Fruit fly (Drosophila melanogaster) whole organism, embryonic: Measurements from ENCODE around the gene CG7656.
A peak's percentile ranks its signal among the peaks of the same experiment; 100 is the strongest.

Source experiments
- Antp ChIP-seq: fragments of 200-800 bp; sonication (Bioruptor generic); optimal IDR thresholded peaks from 3 replicates; lab custom pipeline; 2016; ENCODE audit warnings: missing biosample characterization, missing genetic modification characterization
- Asciz ChIP-seq: fragments of 200-800 bp; sonication (Bioruptor generic); optimal IDR thresholded peaks from 2 replicates; lab custom pipeline; 2017; ENCODE audit warnings: missing biosample characterization, mild to moderate bottlenecking, missing genetic modification characterization, missing genetic modification reagents
- B-H2 ChIP-seq: fragments of 200-800 bp; sonication (Bioruptor generic); optimal IDR thresholded peaks from 2 replicates; lab custom pipeline; 2018; ENCODE audit warnings: missing biosample characterization, mild to moderate bottlenecking, missing genetic modification characterization
- CG10209 ChIP-seq: fragments of 200-800 bp; sonication (Bioruptor generic); optimal IDR thresholded peaks from 3 replicates; lab custom pipeline; 2017; ENCODE audit warnings: missing biosample characterization, mild to moderate bottlenecking, missing genetic modification characterization, missing genetic modification reagents
- CG10274 ChIP-seq: fragments of 200-800 bp; sonication (Bioruptor generic); optimal IDR thresholded peaks from 3 replicates; lab custom pipeline; 2017; ENCODE audit warnings: missing biosample characterization, mild to moderate bottlenecking, missing genetic modification characterization
- CG10462 ChIP-seq: fragments of 200-800 bp; sonication (Bioruptor generic); optimal IDR thresholded peaks from 2 replicates; lab custom pipeline; 2016; ENCODE audit warnings: missing biosample characterization, missing genetic modification characterization
- CG12104 ChIP-seq: fragments of 200-800 bp; sonication (Bioruptor generic); optimal IDR thresholded peaks from 3 replicates; lab custom pipeline; 2016; ENCODE audit warnings: missing biosample characterization, missing genetic modification characterization
- CG12659 ChIP-seq: fragments of 200-800 bp; sonication (Bioruptor generic); optimal IDR thresholded peaks from 3 replicates; lab custom pipeline; 2017; ENCODE audit warnings: mild to moderate bottlenecking, missing biosample characterization, missing genetic modification reagents, missing genetic modification characterization
- CG12942 ChIP-seq: fragments of 200-800 bp; sonication (Bioruptor generic); optimal IDR thresholded peaks from 3 replicates; lab custom pipeline; 2016; ENCODE audit warnings: missing biosample characterization, missing genetic modification characterization
- CG13287 ChIP-seq: fragments of 200-800 bp; sonication (Bioruptor generic); IDR thresholded peaks from 2 replicates; pipeline ENCODE4 v1.3.6; 2022; ENCODE audit warnings: missing biosample characterization, missing genetic modification characterization; ENCODE audit not compliant: partially characterized antibody
- CG13624 ChIP-seq: fragments of 200-800 bp; sonication (Bioruptor generic); optimal IDR thresholded peaks from 2 replicates; lab custom pipeline; 2016; ENCODE audit warnings: missing biosample characterization, missing genetic modification characterization
- CG14014 ChIP-seq: fragments of 200-800 bp; sonication (Bioruptor generic); IDR thresholded peaks from 2 replicates; pipeline ENCODE4 v1.3.6; 2022; ENCODE audit warnings: missing biosample characterization, missing genetic modification characterization
- CG17361 ChIP-seq: fragments of 200-800 bp; sonication (Bioruptor generic); IDR thresholded peaks from 3 replicates; pipeline ENCODE4 v1.3.6; 2022; ENCODE audit warnings: missing biosample characterization, missing genetic modification characterization
- CG3726 ChIP-seq: fragments of 200-800 bp; sonication (Bioruptor generic); IDR thresholded peaks from 3 replicates; pipeline ENCODE4, ENCODE4 v1.3.6; 2022; ENCODE audit warnings: missing biosample characterization, missing genetic modification characterization
- CG4328 ChIP-seq: fragments of 200-800 bp; sonication (Bioruptor generic); optimal IDR thresholded peaks from 3 replicates; lab custom pipeline; 2017; ENCODE audit warnings: missing biosample characterization, missing genetic modification reagents, missing genetic modification characterization
- CG5245 ChIP-seq: fragments of 200-800 bp; sonication (Bioruptor generic); optimal IDR thresholded peaks from 3 replicates; lab custom pipeline; 2016; ENCODE audit warnings: missing biosample characterization, missing genetic modification characterization
- CG6813 ChIP-seq: fragments of 200-800 bp; sonication (Bioruptor generic); optimal IDR thresholded peaks from 2 replicates; lab custom pipeline; 2017; ENCODE audit warnings: missing biosample characterization, missing genetic modification characterization, mild to moderate bottlenecking, moderate library complexity, missing genetic modification reagents
- CG6854 ChIP-seq: fragments of 200-800 bp; sonication (Bioruptor generic); optimal IDR thresholded peaks from 3 replicates; lab custom pipeline; 2017; ENCODE audit warnings: missing biosample characterization, mild to moderate bottlenecking, missing genetic modification characterization
- CG7271 ChIP-seq: fragments of 200-800 bp; sonication (Bioruptor generic); optimal IDR thresholded peaks from 2 replicates; lab custom pipeline; 2018; ENCODE audit warnings: missing biosample characterization, mild to moderate bottlenecking, missing genetic modification characterization, moderate library complexity
- CG7928 ChIP-seq: fragments of 200-800 bp; sonication (Bioruptor generic); optimal IDR thresholded peaks from 2 replicates; lab custom pipeline; 2017; ENCODE audit warnings: missing biosample characterization, mild to moderate bottlenecking, missing genetic modification characterization
- CG8290 ChIP-seq, 3 experiments: fragments of 200-800 bp; sonication (Bioruptor generic); optimal IDR thresholded peaks; 2 replicates each; lab custom pipeline; 2016 to 2019; ENCODE audit warnings: missing biosample characterization in 3 of 3, missing genetic modification characterization in 3 of 3, mild to moderate bottlenecking in 2 of 3, moderate library complexity in 1 of 3
- CG8924 ChIP-seq: fragments of 200-800 bp; optimal IDR thresholded peaks from 3 replicates; lab custom pipeline; 2019; ENCODE audit warnings: missing biosample characterization, mild to moderate bottlenecking, missing genetic modification characterization, moderate library complexity
- CG9817 ChIP-seq: fragments of 200-800 bp; sonication (Bioruptor generic); optimal IDR thresholded peaks from 2 replicates; lab custom pipeline; 2018; ENCODE audit warnings: missing biosample characterization, mild to moderate bottlenecking, missing genetic modification characterization, moderate library complexity
- CrebB ChIP-seq: fragments of 200-800 bp; sonication (Bioruptor generic); optimal IDR thresholded peaks from 3 replicates; lab custom pipeline; 2018; ENCODE audit warnings: missing biosample characterization, mild to moderate bottlenecking, missing genetic modification characterization
- Doc3 ChIP-seq: fragments of 200-800 bp; sonication (Bioruptor generic); IDR thresholded peaks from 3 replicates; pipeline ENCODE4 v1.3.6; 2022; ENCODE audit warnings: missing biosample characterization, missing genetic modification characterization; ENCODE audit not compliant: partially characterized antibody
- Fer3 ChIP-seq: fragments of 200-800 bp; sonication (Bioruptor generic); optimal IDR thresholded peaks from 2 replicates; lab custom pipeline; 2018; ENCODE audit warnings: missing biosample characterization, mild to moderate bottlenecking, missing genetic modification characterization, moderate library complexity
- Med ChIP-seq: fragments of 200-800 bp; sonication (Bioruptor generic); peaks from one replicate; lab custom pipeline; 2016; ENCODE audit warnings: missing biosample characterization, missing genetic modification characterization, mild to moderate bottlenecking, inconsistent platforms, moderate library complexity
- Meics ChIP-seq: fragments of 200-800 bp; sonication (Bioruptor generic); optimal IDR thresholded peaks from 2 replicates; lab custom pipeline; 2017; ENCODE audit warnings: missing biosample characterization, mild to moderate bottlenecking, missing genetic modification characterization
- Neu2 ChIP-seq: fragments of 200-800 bp; sonication (Bioruptor generic); optimal IDR thresholded peaks from 3 replicates; lab custom pipeline; 2016; ENCODE audit warnings: missing biosample characterization, missing genetic modification characterization, borderline replicate concordance
- Pdp1 ChIP-seq, 2 experiments: fragments of 200-800 bp; sonication (Bioruptor generic); optimal IDR thresholded peaks; 3 replicates each; lab custom pipeline; 2016; ENCODE audit warnings: missing biosample characterization in 2 of 2, missing genetic modification characterization in 2 of 2, mild to moderate bottlenecking in 1 of 2, moderate library complexity in 1 of 2
- Poxn ChIP-seq: fragments of 200-800 bp; sonication (Bioruptor generic); IDR thresholded peaks from 2 replicates; pipeline ENCODE4 v1.3.6; 2022; ENCODE audit warnings: missing biosample characterization, missing genetic modification characterization
- Spps ChIP-seq: fragments of 200-800 bp; sonication (Bioruptor generic); optimal IDR thresholded peaks from 2 replicates; lab custom pipeline; 2018; ENCODE audit warnings: missing biosample characterization, mild to moderate bottlenecking, missing genetic modification characterization
- Ssrp ChIP-seq: fragments of 200-800 bp; sonication (Bioruptor generic); optimal IDR thresholded peaks from 2 replicates; lab custom pipeline; 2018; ENCODE audit warnings: missing biosample characterization, mild to moderate bottlenecking, missing genetic modification characterization, moderate library complexity
- Vsx1 ChIP-seq: fragments of 200-800 bp; sonication (Bioruptor generic); optimal IDR thresholded peaks from 2 replicates; lab custom pipeline; 2017; ENCODE audit warnings: missing biosample characterization, mild to moderate bottlenecking, missing genetic modification characterization, missing genetic modification reagents
- bab2 ChIP-seq: fragments of 200-800 bp; sonication (Bioruptor generic); optimal IDR thresholded peaks from 2 replicates; lab custom pipeline; 2016; ENCODE audit warnings: missing biosample characterization, missing genetic modification characterization
- caup ChIP-seq: fragments of 200-800 bp; sonication (Bioruptor generic); optimal IDR thresholded peaks from 3 replicates; lab custom pipeline; 2017; ENCODE audit warnings: missing biosample characterization, mild to moderate bottlenecking, missing genetic modification characterization, moderate library complexity; ENCODE audit not compliant: severe bottlenecking
- cwo ChIP-seq: fragments of 200-800 bp; sonication (Bioruptor generic); optimal IDR thresholded peaks from 3 replicates; lab custom pipeline; 2017; ENCODE audit warnings: missing biosample characterization, missing genetic modification characterization, mild to moderate bottlenecking, moderate library complexity, missing genetic modification reagents
- exex ChIP-seq: fragments of 200-800 bp; sonication (Bioruptor generic); optimal IDR thresholded peaks from 4 replicates; lab custom pipeline; 2018; ENCODE audit warnings: missing biosample characterization, mild to moderate bottlenecking, missing genetic modification characterization, moderate library complexity
- gem ChIP-seq: fragments of 200-800 bp; sonication (Bioruptor generic); optimal IDR thresholded peaks from 2 replicates; lab custom pipeline; 2019; ENCODE audit warnings: missing biosample characterization, mild to moderate bottlenecking, missing genetic modification characterization, moderate library complexity
- gro ChIP-seq: fragments of 200-800 bp; sonication (Bioruptor generic); optimal IDR thresholded peaks from 2 replicates; lab custom pipeline; 2016; ENCODE audit warnings: missing biosample characterization, missing genetic modification characterization
- inv ChIP-seq: fragments of 200-800 bp; sonication (Bioruptor generic); IDR thresholded peaks from 2 replicates; pipeline ENCODE4 v1.3.6; 2022; ENCODE audit warnings: missing biosample characterization, missing genetic modification characterization; ENCODE audit not compliant: partially characterized antibody
- knrl ChIP-seq: fragments of 200-800 bp; sonication (Bioruptor generic); IDR thresholded peaks from 3 replicates; pipeline ENCODE4 v1.3.6; 2022; ENCODE audit warnings: missing biosample characterization, missing genetic modification characterization; ENCODE audit not compliant: partially characterized antibody
- nmo ChIP-seq: fragments of 200-800 bp; sonication (Bioruptor generic); optimal IDR thresholded peaks from 2 replicates; lab custom pipeline; 2018; ENCODE audit warnings: missing biosample characterization, mild to moderate bottlenecking, missing genetic modification characterization, moderate library complexity
- sob ChIP-seq: fragments of 200-800 bp; sonication (Bioruptor generic); IDR thresholded peaks from 2 replicates; pipeline ENCODE4 v1.3.6; 2022; ENCODE audit warnings: missing biosample characterization, missing genetic modification characterization
- unpg ChIP-seq: fragments of 200-800 bp; sonication (Bioruptor generic); optimal IDR thresholded peaks from 3 replicates; lab custom pipeline; 2018; ENCODE audit warnings: missing biosample characterization, mild to moderate bottlenecking, missing genetic modification characterization, moderate library complexity

CG7656 gene

DNA sequence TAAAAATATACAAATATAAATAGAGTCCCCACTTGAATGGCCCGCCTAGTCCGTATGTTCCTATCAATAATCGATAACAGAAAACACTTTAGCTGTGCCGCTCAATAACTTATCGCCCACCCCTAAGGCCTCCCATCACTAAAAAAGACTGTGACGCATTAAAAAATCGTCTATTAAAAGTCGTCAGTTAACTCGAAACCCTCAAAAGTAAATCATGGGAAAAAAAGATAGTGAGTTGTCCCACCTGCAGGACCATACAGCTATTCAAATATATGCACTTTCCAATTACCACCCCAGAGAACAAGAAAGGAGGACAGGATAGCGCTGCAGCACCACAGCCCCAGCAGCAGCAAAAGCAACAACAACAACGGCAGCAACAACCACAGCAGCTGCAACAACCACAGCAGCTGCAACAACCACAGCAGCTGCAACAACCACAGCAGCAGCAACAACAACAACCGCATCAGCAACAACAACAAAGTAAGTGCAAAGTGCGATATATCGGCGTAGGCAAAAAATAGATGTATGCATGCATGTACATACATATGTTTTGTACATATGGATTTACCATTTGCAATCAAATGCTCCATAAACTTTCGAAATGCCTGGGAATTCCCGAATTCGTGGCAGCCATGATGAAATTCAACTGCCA lies 33.9 kb downstream of the CG7656 start, which contains the start of gene AGO2 (continued):
- TF ChIP-seq knrl (GFP tag; lab: Robert Waterston, UW) (peak; percentile 52; the same call in 2 of the 3 replicates), CG3726 (GFP tag; lab: Robert Waterston, UW) (no peak), Spps (tag; lab: Kevin White, UChicago) (no peak), CG12942 (GFP tag; lab: Kevin White, UChicago) (no peak), CG10274 (GFP tag; lab: Kevin White, UChicago) (no peak), gro (GFP tag; lab: Kevin White, UChicago) (no peak), nmo (GFP tag; lab: Kevin White, UChicago) (peak; percentile 18), inv (GFP tag; lab: Robert Waterston, UW) (peak; percentile 59; the same call in 1 of the 2 replicates), CG5245 (GFP tag; lab: Kevin White, UChicago) (no peak), CG13624 (GFP tag; lab: Kevin White, UChicago) (peak; percentile 92), cwo (GFP tag; lab: Kevin White, UChicago) (peak; percentile 19), Neu2 (GFP tag; lab: Kevin White, UChicago) (peak; percentile 47), CG12659 (GFP tag; lab: Kevin White, UChicago) (peak; percentile 53), CG8924 (tag; lab: Kevin White, UChicago) (peak; percentile 38), Doc3 (GFP tag; lab: Robert Waterston, UW) (peak; percentile 45; the same call in 1 of the 3 replicates), CG13287 (peak; percentile 80)

DNA sequence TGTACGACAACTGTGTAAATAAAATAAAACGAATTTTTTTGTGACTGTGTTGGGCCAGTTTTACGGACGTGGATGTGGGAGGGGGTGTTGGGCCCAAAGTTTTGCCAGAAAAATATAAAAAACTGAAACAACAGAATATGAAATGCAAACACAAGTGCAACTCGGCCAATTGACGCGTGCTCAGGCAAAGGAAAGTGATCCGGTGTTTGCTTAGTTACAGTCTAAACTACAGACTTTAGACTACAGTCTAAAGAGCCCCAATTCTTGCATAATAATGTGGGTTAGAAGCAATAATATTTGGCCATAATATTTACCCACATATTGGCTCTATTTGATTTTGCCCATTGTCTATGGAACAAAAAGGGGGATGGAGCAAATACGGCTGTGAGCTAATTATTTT lies 39.1 kb downstream of the CG7656 start:
- peak; percentile 32 for TF ChIP-seq cwo (GFP tag; lab: Kevin White, UChicago)
- TF ChIP-seq CG10209, result peak; percentile 45
- TF ChIP-seq Antp, result no peak
- peak; percentile 32 for TF ChIP-seq bab2 (GFP tag; lab: Kevin White, UChicago)
- TF ChIP-seq CG8290 (GFP tag; optimal IDR thresholded peaks at IDR 0.05; lab: Kevin White, UChicago), result no peak
- peak in 1 of 2 experiments; percentile 61 for TF ChIP-seq CG8290 (tag; optimal IDR thresholded peaks at IDR 0.05; lab: Kevin White, UChicago)
- 0 out of 3 replicates have a peak, but pooled peaks have one; percentile 17 for TF ChIP-seq CG17361 (GFP tag; lab: Robert Waterston, UW)
- TF ChIP-seq exex (tag; lab: Kevin White, UChicago), result peak; percentile 7
- TF ChIP-seq CG10462 (GFP tag; lab: Kevin White, UChicago), result no peak
- TF ChIP-seq caup (GFP tag; lab: Kevin White, UChicago), result peak; percentile 74
- peak; percentile 10; the same call in 1 of the 2 replicates for TF ChIP-seq sob
- TF ChIP-seq Fer3 (tag; lab: Kevin White, UChicago), result peak; percentile 48
- TF ChIP-seq Pdp1 (GFP tag; optimal IDR thresholded peaks at IDR 0.05; lab: Kevin White, UChicago), result peak in 1 of 2 experiments; percentile 34
- TF ChIP-seq Poxn (GFP tag; lab: Robert Waterston, UW), result no peak
- peak; percentile 12 for TF ChIP-seq CG7928 (GFP tag; lab: Kevin White, UChicago)
- peak; percentile 72 for TF ChIP-seq Med (GFP tag; lab: Kevin White, UChicago)
- peak; percentile 39 for TF ChIP-seq Vsx1 (GFP tag; lab: Kevin White, UChicago)
- peak; percentile 53 for TF ChIP-seq CrebB (tag; lab: Kevin White, UChicago)
- TF ChIP-seq unpg (GFP tag; lab: Kevin White, UChicago), result peak; percentile 7
- TF ChIP-seq Meics, result peak; percentile 53
- peak; percentile 67 for TF ChIP-seq CG6813 (GFP tag; lab: Kevin White, UChicago)
- TF ChIP-seq gem (tag; lab: Kevin White, UChicago), result peak; percentile 3
- peak; percentile 10 for TF ChIP-seq CG12104
- TF ChIP-seq CG6854 (GFP tag; lab: Kevin White, UChicago), result peak; percentile 51
- no peak for TF ChIP-seq CG7271 (tag; lab: Kevin White, UChicago)
- TF ChIP-seq CG14014 (GFP tag; lab: Robert Waterston, UW), result peak; percentile 13; the same call in 1 of the 2 replicates
- peak; percentile 42 for TF ChIP-seq CG4328 (GFP tag; lab: Kevin White, UChicago)
- TF ChIP-seq CG9817 (tag; lab: Kevin White, UChicago), result no peak
- TF ChIP-seq Ssrp (tag; lab: Kevin White, UChicago), result no peak
- TF ChIP-seq B-H2 (GFP tag; lab: Kevin White, UChicago), result peak; percentile 29
- TF ChIP-seq Asciz, result peak; percentile 28
